Worm (Caenorhabditis elegans) whole organism, L1 larva: ENCODE results near the gene unc-2.

ENCODE experiments used
- aly-2 ChIP-seq: fragments of 150-350 bp; optimal IDR thresholded peaks from 2 replicates; lab custom pipeline; 2014; ENCODE audit warnings: missing biosample characterization, missing genetic modification characterization
- ama-1 ChIP-seq: fragments of 150-350 bp; optimal IDR thresholded peaks from 2 replicates; lab custom pipeline; 2014
- ceh-90 ChIP-seq: sonication (generic microtip); optimal IDR thresholded peaks from 2 replicates; lab custom pipeline; 2016; ENCODE audit warnings: missing genetic modification characterization, missing compliant biosample characterization
- isw-1 ChIP-seq: fragments of 200-800 bp; sonication (Bioruptor generic); IDR thresholded peaks from 2 replicates; pipeline ENCODE4 v1.3.6; 2022; ENCODE audit warnings: missing genetic modification characterization, missing compliant biosample characterization
- mep-1 ChIP-seq: fragments of 150-350 bp; optimal IDR thresholded peaks from 2 replicates; lab custom pipeline; 2014; ENCODE audit warnings: missing biosample characterization, missing genetic modification characterization
- nhr-11 ChIP-seq: fragments of 150-350 bp; optimal IDR thresholded peaks from 2 replicates; lab custom pipeline; 2014; ENCODE audit warnings: missing biosample characterization, missing genetic modification characterization
- nhr-12 ChIP-seq: sonication (generic microtip); optimal IDR thresholded peaks from 2 replicates; lab custom pipeline; 2017; ENCODE audit warnings: missing biosample characterization, missing genetic modification characterization
- nhr-237 ChIP-seq: fragments of 150-350 bp; optimal IDR thresholded peaks from 2 replicates; lab custom pipeline; 2014; ENCODE audit warnings: missing biosample characterization, missing genetic modification characterization
- nhr-77 ChIP-seq: fragments of 150-350 bp; optimal IDR thresholded peaks from 2 replicates; lab custom pipeline; 2014; ENCODE audit warnings: missing biosample characterization, missing genetic modification characterization
- snpc-4 ChIP-seq: fragments of 150-350 bp; optimal IDR thresholded peaks from 2 replicates; lab custom pipeline; 2014; ENCODE audit warnings: missing biosample characterization, missing genetic modification characterization

ce11 chrX:2809611-2810010 is 46.3 kb upstream of the unc-2 start, which contains the start of gene C14A11.9:
- peak; percentile 72 for TF ChIP-seq nhr-11 (tag; lab: Kevin White, UChicago)
- TF ChIP-seq snpc-4 (tag; lab: Kevin White, UChicago), result peak; percentile 86
- TF ChIP-seq nhr-12 (tag; lab: Kevin White, UChicago), result peak; percentile 2
- TF ChIP-seq nhr-77 (tag; lab: Kevin White, UChicago), result peak; percentile 66
- TF ChIP-seq isw-1, result peak; percentile 82
- TF ChIP-seq mep-1, result peak; percentile 98
- TF ChIP-seq ama-1 (lab: Kevin White, UChicago), result no peak
- no peak for TF ChIP-seq nhr-237 (tag; lab: Kevin White, UChicago)
- TF ChIP-seq aly-2 (tag; lab: Kevin White, UChicago), result peak; percentile 76
- peak; percentile 23 for TF ChIP-seq ceh-90 (tag; lab: Kevin White, UChicago)
